Worm (Caenorhabditis elegans) whole organism, L3 larva: ENCODE results near the gene odr-8.

ENCODE experiments used
- R02D3.7 ChIP-seq: fragments of 150-350 bp; optimal IDR thresholded peaks from 2 replicates; lab custom pipeline; 2014; ENCODE audit warnings: missing biosample characterization, missing genetic modification characterization
- ama-1 ChIP-seq: fragments of 150-350 bp; optimal IDR thresholded peaks from 2 replicates; lab custom pipeline; 2018
- ceh-28 ChIP-seq: fragments of 150-350 bp; optimal IDR thresholded peaks from 2 replicates; lab custom pipeline; 2014; ENCODE audit warnings: missing biosample characterization, missing genetic modification reagents, missing genetic modification characterization
- ceh-82 ChIP-seq: fragments of 150-350 bp; optimal IDR thresholded peaks from 2 replicates; lab custom pipeline; 2014; ENCODE audit warnings: missing biosample characterization, missing genetic modification characterization
- ceh-9 ChIP-seq: sonication (generic microtip); optimal IDR thresholded peaks from 2 replicates; lab custom pipeline; 2018; ENCODE audit warnings: missing biosample characterization, missing genetic modification characterization
- daf-12 ChIP-seq: fragments of 150-350 bp; optimal IDR thresholded peaks from 2 replicates; lab custom pipeline; 2014; ENCODE audit warnings: missing biosample characterization, missing genetic modification reagents, missing genetic modification characterization
- egl-27 ChIP-seq: sonication (generic microtip); optimal IDR thresholded peaks from 4 replicates; lab custom pipeline; 2017; ENCODE audit warnings: missing biosample characterization, missing genetic modification reagents, missing genetic modification characterization
- egl-5 ChIP-seq: fragments of 150-350 bp; optimal IDR thresholded peaks from 2 replicates; lab custom pipeline; 2017; ENCODE audit warnings: missing biosample characterization, missing genetic modification reagents, missing genetic modification characterization, inconsistent platforms
- elt-1 ChIP-seq: fragments of 150-350 bp; optimal IDR thresholded peaks from 2 replicates; lab custom pipeline; 2014; ENCODE audit warnings: missing biosample characterization, missing genetic modification characterization
- elt-2 ChIP-seq: sonication (generic microtip); optimal IDR thresholded peaks from 2 replicates; lab custom pipeline; 2016; ENCODE audit warnings: missing genetic modification reagents, mild to moderate bottlenecking, missing genetic modification characterization, missing compliant biosample characterization
- elt-3 ChIP-seq, 3 experiments: fragments of 150-350 bp in 1 of 3; sonication (generic microtip) in 2 of 3; optimal IDR thresholded peaks; 2 replicates in 2 of 3; 4 replicates in 1 of 3; lab custom pipeline; 2014 to 2017; ENCODE audit warnings: missing biosample characterization in 3 of 3, missing genetic modification characterization in 3 of 3
- fkh-2 ChIP-seq: fragments of 150-350 bp; optimal IDR thresholded peaks from 2 replicates; lab custom pipeline; 2014; ENCODE audit warnings: missing biosample characterization, missing genetic modification reagents, missing genetic modification characterization
- fos-1 ChIP-seq: fragments of 150-350 bp; optimal IDR thresholded peaks from 2 replicates; lab custom pipeline; 2014; ENCODE audit warnings: missing biosample characterization, missing genetic modification characterization
- hmg-11 ChIP-seq: sonication (generic microtip); optimal IDR thresholded peaks from 2 replicates; lab custom pipeline; 2016; ENCODE audit warnings: missing genetic modification characterization, missing compliant biosample characterization
- jun-1 ChIP-seq: fragments of 150-350 bp; optimal IDR thresholded peaks from 2 replicates; lab custom pipeline; 2014; ENCODE audit warnings: missing biosample characterization, missing genetic modification reagents, missing genetic modification characterization
- lin-15B ChIP-seq: fragments of 150-350 bp; optimal IDR thresholded peaks from 2 replicates; lab custom pipeline; 2014; ENCODE audit warnings: missing biosample characterization, missing genetic modification characterization
- lin-39 ChIP-seq: fragments of 150-350 bp; optimal IDR thresholded peaks from 2 replicates; lab custom pipeline; 2018; ENCODE audit warnings: missing biosample characterization, missing genetic modification reagents, missing genetic modification characterization
- lsy-12 ChIP-seq: sonication (generic microtip); optimal IDR thresholded peaks from 2 replicates; lab custom pipeline; 2016; ENCODE audit warnings: mild to moderate bottlenecking, missing genetic modification characterization, missing compliant biosample characterization
- nfya-1 ChIP-seq: sonication (generic microtip); optimal IDR thresholded peaks from 2 replicates; lab custom pipeline; 2017; ENCODE audit warnings: missing genetic modification characterization, mild to moderate bottlenecking, missing compliant biosample characterization, antibody characterized with exemption, moderate library complexity; ENCODE audit not compliant: insufficient read depth
- nhr-11 ChIP-seq: fragments of 150-350 bp; optimal IDR thresholded peaks from 2 replicates; lab custom pipeline; 2014; ENCODE audit warnings: missing biosample characterization, missing genetic modification characterization
- nhr-12 ChIP-seq: fragments of 150-350 bp; optimal IDR thresholded peaks from 2 replicates; lab custom pipeline; 2014; ENCODE audit warnings: missing biosample characterization, missing genetic modification characterization
- nhr-23 ChIP-seq: fragments of 150-350 bp; optimal IDR thresholded peaks from 2 replicates; lab custom pipeline; 2014; ENCODE audit warnings: missing biosample characterization, missing genetic modification reagents, missing genetic modification characterization
- nhr-237 ChIP-seq: fragments of 150-350 bp; optimal IDR thresholded peaks from 2 replicates; lab custom pipeline; 2014; ENCODE audit warnings: missing biosample characterization, missing genetic modification characterization
- nhr-25 ChIP-seq: sonication (generic microtip); optimal IDR thresholded peaks from 2 replicates; lab custom pipeline; 2017; ENCODE audit warnings: missing biosample characterization, missing genetic modification characterization
- nhr-28 ChIP-seq: fragments of 150-350 bp; optimal IDR thresholded peaks from 2 replicates; lab custom pipeline; 2014; ENCODE audit warnings: missing biosample characterization, missing genetic modification characterization
- nhr-43 ChIP-seq: sonication (generic microtip); optimal IDR thresholded peaks from 2 replicates; lab custom pipeline; 2016; ENCODE audit warnings: mild to moderate bottlenecking, missing genetic modification characterization, missing compliant biosample characterization; ENCODE audit not compliant: poor library complexity, severe bottlenecking
- nhr-76 ChIP-seq: fragments of 150-350 bp; sonication (generic microtip); optimal IDR thresholded peaks from 5 replicates; lab custom pipeline; 2014; ENCODE audit warnings: missing biosample characterization, missing genetic modification characterization
- pha-4 ChIP-seq: fragments of 150-350 bp; optimal IDR thresholded peaks from 2 replicates; lab custom pipeline; 2014; ENCODE audit warnings: missing biosample characterization, missing genetic modification reagents, missing genetic modification characterization
- pqm-1 ChIP-seq: fragments of 150-350 bp; optimal IDR thresholded peaks from 2 replicates; lab custom pipeline; 2017; ENCODE audit warnings: missing biosample characterization, missing genetic modification characterization, inconsistent platforms
- sea-2 ChIP-seq: fragments of 150-350 bp; sonication (generic microtip); optimal IDR thresholded peaks from 4 replicates; lab custom pipeline; 2014; ENCODE audit warnings: missing biosample characterization, missing genetic modification reagents, missing genetic modification characterization
- tbx-2 ChIP-seq: sonication (generic microtip); optimal IDR thresholded peaks from 2 replicates; lab custom pipeline; 2016; ENCODE audit warnings: mild to moderate bottlenecking, missing genetic modification characterization, missing compliant biosample characterization
- unc-39 ChIP-seq: sonication (generic microtip); optimal IDR thresholded peaks from 4 replicates; lab custom pipeline; 2017; ENCODE audit warnings: missing biosample characterization, missing genetic modification characterization
- unc-62 ChIP-seq: fragments of 150-350 bp; sonication (generic microtip); optimal IDR thresholded peaks from 4 replicates; lab custom pipeline; 2014; ENCODE audit warnings: missing biosample characterization, missing genetic modification reagents, missing genetic modification characterization
- zag-1 ChIP-seq: fragments of 150-350 bp; optimal IDR thresholded peaks from 2 replicates; lab custom pipeline; 2014; ENCODE audit warnings: missing biosample characterization, missing genetic modification characterization
- ztf-4 ChIP-seq: fragments of 150-350 bp; optimal IDR thresholded peaks from 2 replicates; lab custom pipeline; 2014; ENCODE audit warnings: missing biosample characterization, missing genetic modification characterization

The odr-8 gene

ce11 chrIV:6585397-6585921 is 3.0 kb upstream of the odr-8 start, which contains the start of the genes F38A5.2 and dnj-11 (continued):
- TF ChIP-seq R02D3.7 (peak; percentile 68), ceh-28 (tag; lab: Kevin White, UChicago) (peak; percentile 18), nhr-28 (tag; lab: Kevin White, UChicago) (no peak), lin-39 (tag; lab: Kevin White, UChicago) (peak; percentile 64), nhr-23 (peak; percentile 85), pha-4 (peak; percentile 97), jun-1 (tag; lab: Kevin White, UChicago) (peak; percentile 34), zag-1 (no peak), unc-62 (GFP tag; lab: Kevin White, UChicago) (no peak), nhr-237 (tag; lab: Kevin White, UChicago) (no peak), ceh-9 (tag; lab: Kevin White, UChicago) (no peak), fkh-2 (no peak), elt-3 (tag; optimal IDR thresholded peaks at IDR 0.05; lab: Kevin White, UChicago) (no peak), egl-5 (tag; lab: Kevin White, UChicago) (peak; percentile 71), lsy-12 (tag; lab: Kevin White, UChicago) (peak; percentile 27)
- TF ChIP-seq, all 47 proteins: peak for 18

DNA sequence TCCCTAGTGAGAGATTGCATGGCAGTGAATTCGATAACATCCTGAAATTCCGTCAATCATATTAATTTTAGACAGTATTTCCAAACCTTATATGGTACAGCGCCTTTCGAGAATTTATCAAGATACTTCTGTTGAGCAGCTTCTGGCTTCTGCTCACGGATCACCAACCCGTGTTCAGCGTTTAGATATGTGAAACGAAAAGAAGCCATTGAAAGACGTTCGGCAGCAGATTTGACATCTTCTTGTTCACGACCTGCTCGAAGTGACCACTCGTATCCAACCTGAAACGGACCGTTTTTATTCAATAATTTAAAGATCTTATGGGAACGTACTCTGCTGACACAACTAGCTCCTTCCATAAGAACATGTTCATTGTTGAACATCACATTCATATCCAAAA is 846 bp downstream of the odr-8 start:
- no peak for TF ChIP-seq jun-1 (tag; lab: Kevin White, UChicago)
- no peak for TF ChIP-seq lin-39 (tag; lab: Kevin White, UChicago)
- TF ChIP-seq elt-1 (tag; lab: Kevin White, UChicago) = no peak
- no peak for TF ChIP-seq pha-4
- TF ChIP-seq nhr-76 = no peak
- no peak for TF ChIP-seq elt-3 (tag; optimal IDR thresholded peaks at IDR 0.05; lab: Kevin White, UChicago)
- no peak for TF ChIP-seq ceh-82
- no peak for TF ChIP-seq nhr-12 (tag; lab: Kevin White, UChicago)
- TF ChIP-seq hmg-11 (tag; lab: Kevin White, UChicago) = no peak
- TF ChIP-seq tbx-2 (tag; lab: Kevin White, UChicago) = no peak
- TF ChIP-seq ama-1 (lab: Kevin White, UChicago) = no peak

- TF ChIP-seq zag-1 = no peak
- no peak for TF ChIP-seq fos-1 (tag; lab: Kevin White, UChicago)
- TF ChIP-seq egl-5 (tag; lab: Kevin White, UChicago) = no peak
- TF ChIP-seq unc-39 (tag; lab: Kevin White, UChicago) = no peak
- TF ChIP-seq sea-2 = no peak
- no peak for TF ChIP-seq pha-4
- TF ChIP-seq, all 47 proteins: peak for 0
These were observed 4.6 kb downstream of the odr-8 start, which contains the start of gene C43G2.3 for ce11 chrIV:6577914-6578313. Gene C43G2.3, plus strand, starts transcription at chrIV:6578214.

DNA sequence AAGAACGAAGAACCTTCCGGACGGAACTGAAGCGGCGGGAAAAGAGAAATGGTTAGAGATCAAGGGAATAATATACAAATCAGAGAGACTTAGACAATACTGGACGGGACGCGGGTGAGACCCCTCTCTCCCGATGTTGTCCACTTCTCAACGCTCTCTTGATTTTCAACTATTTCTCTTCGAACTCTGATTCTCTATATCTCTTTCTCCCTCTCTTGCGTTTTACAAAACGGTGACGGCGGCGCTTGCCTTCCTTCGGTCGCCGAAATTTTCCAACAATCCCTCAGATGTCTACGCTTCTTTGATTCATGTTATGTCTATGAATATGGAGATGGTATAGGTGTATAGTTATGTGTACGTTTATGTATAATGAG is 5.8 kb downstream of the odr-8 start:
- TF ChIP-seq nhr-11 (tag; lab: Kevin White, UChicago) (no peak), fos-1 (tag; lab: Kevin White, UChicago) (no peak), pqm-1 (tag; lab: Kevin White, UChicago) (peak; percentile 50), ztf-4 (tag; lab: Kevin White, UChicago) (no peak), daf-12 (tag; lab: Kevin White, UChicago) (no peak), elt-3 (tag; optimal IDR thresholded peaks at IDR 0.05; lab: Kevin White, UChicago) (no peak), egl-5 (tag; lab: Kevin White, UChicago) (no peak), ceh-28 (tag; lab: Kevin White, UChicago) (peak; percentile 3), jun-1 (tag; lab: Kevin White, UChicago) (peak; percentile 17), nhr-43 (peak; percentile 43), lsy-12 (tag; lab: Kevin White, UChicago) (peak; percentile 11), R02D3.7 (peak; percentile 12), elt-2 (tag; lab: Kevin White, UChicago) (peak; percentile 53), lin-15B (tag; lab: Kevin White, UChicago) (peak; percentile 30), nhr-23 (peak; percentile 76), pha-4 (peak; percentile 80), hmg-11 (tag; lab: Kevin White, UChicago) (peak; percentile 58), nhr-25 (tag; lab: Kevin White, UChicago) (peak; percentile 81), egl-27 (tag; lab: Kevin White, UChicago) (no peak), sea-2 (no peak), nfya-1 (peak; percentile 59)
